Fruit fly (Drosophila melanogaster): ENCODE data around the gene CG42613.

The CG42613 gene

DNA sequence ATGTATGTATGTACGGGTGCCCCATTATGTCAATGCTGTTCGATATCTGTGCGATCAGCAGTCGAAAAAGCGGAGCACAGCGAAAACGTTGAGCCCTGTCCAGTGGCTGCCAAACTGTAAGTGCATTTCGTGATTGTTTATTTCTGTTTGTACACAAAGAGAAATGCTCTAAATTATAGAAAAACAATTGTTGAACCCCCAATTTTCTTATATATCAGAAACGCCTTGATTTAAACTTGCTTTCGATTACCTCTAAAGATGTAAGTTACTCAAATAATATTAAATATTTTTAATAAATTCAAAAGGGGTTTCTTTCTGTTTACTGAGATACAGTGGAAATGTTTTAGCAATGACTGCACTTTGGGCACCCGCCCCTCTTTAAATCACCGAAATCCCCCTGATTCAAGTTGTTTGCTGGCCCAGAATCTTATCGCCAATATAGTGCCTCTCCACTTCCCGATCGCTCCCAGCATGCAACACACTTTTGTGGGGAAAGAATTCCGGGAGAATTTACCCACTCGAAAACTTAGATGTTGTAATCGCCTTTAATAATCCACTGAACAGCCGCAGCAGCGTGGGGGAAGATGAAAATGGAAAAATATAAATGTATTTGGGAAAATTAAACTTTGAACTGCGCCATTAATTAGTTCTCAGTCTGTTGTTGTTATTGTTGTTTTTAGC is 85.9 kb downstream of the CG42613 start (continued):
- no peak for TF ChIP-seq fd64A (GFP tag; optimal IDR thresholded peaks at IDR 0.05)
- TF ChIP-seq CrebB (tag; optimal IDR thresholded peaks at IDR 0.05), result no peak
- no peak for TF ChIP-seq Fer2 (tag; optimal IDR thresholded peaks at IDR 0.05)
- TF ChIP-seq hth (optimal IDR thresholded peaks at IDR 0.05), result no peak
- no peak for TF ChIP-seq Elba2 (GFP tag; optimal IDR thresholded peaks at IDR 0.05)
- TF ChIP-seq ci (GFP tag; IDR thresholded peaks at IDR 0.05), result peak; percentile 78; the same call in 2 of the 3 replicates
- TF ChIP-seq psq (GFP tag; optimal IDR thresholded peaks at IDR 0.05), result no peak
- TF ChIP-seq Optix (GFP tag; IDR thresholded peaks at IDR 0.05), result no peak
- no peak for TF ChIP-seq CG6854 (GFP tag; optimal IDR thresholded peaks at IDR 0.05)
- no peak for TF ChIP-seq CG4707 (GFP tag; optimal IDR thresholded peaks at IDR 0.05)
- TF ChIP-seq CG11093 (GFP tag; IDR thresholded peaks at IDR 0.05), result no peak
- TF ChIP-seq CG7372 (GFP tag; IDR thresholded peaks at IDR 0.05), result no peak
- no peak for TF ChIP-seq CG18764 (GFP tag; optimal IDR thresholded peaks at IDR 0.05)
- TF ChIP-seq CG17829 (tag; optimal IDR thresholded peaks at IDR 0.05), result peak; percentile 53
- peak; percentile 42 for TF ChIP-seq CoRest (tag; optimal IDR thresholded peaks at IDR 0.05)

DNA sequence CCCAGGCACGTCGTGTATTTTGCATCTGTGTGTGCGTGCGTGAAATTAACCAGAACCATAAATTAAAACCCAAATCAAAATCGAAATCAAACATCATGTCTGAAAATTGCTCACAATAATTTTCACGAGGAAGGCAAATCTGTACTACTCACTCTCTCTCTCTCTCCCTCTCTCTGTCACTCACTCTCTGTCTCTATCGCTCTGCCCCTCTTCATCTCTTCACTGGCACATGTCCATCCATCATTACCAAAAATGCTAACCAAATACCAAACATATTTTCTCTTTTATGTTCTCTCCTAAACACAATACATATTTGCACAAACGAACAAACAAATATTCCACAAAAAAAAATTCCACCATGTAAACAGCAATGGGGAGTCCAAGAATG is 86.4 kb downstream of the CG42613 start:
- TF ChIP-seq CHES-1-like (GFP tag; optimal IDR thresholded peaks at IDR 0.05) (no peak), sd (tag; optimal IDR thresholded peaks at IDR 0.05) (peak; percentile 67), sens (GFP tag) (peak; percentile 60), Trl (optimal IDR thresholded peaks at IDR 0.05) (peak in 1 of 2 experiments; percentile 57), Trl (GFP tag; optimal IDR thresholded peaks at IDR 0.05) (no peak), CG11504 (tag; optimal IDR thresholded peaks at IDR 0.05) (no peak)

- TF ChIP-seq ci (GFP tag; IDR thresholded peaks at IDR 0.05), result 0 out of 3 replicates have a peak, but pooled peaks have one; percentile 31
- no peak for TF ChIP-seq br (optimal IDR thresholded peaks at IDR 0.05)
- peak; percentile 85 for TF ChIP-seq CTCF (GFP tag; optimal IDR thresholded peaks at IDR 0.05)
- TF ChIP-seq Vsx1 (GFP tag; optimal IDR thresholded peaks at IDR 0.05), result no peak
- TF ChIP-seq CG15514 (GFP tag; optimal IDR thresholded peaks at IDR 0.05), result peak; percentile 98
- no peak for TF ChIP-seq Ets97D (GFP tag; optimal IDR thresholded peaks at IDR 0.05)
- no peak for TF ChIP-seq Six4 (GFP tag; optimal IDR thresholded peaks at IDR 0.05)
- TF ChIP-seq Dll (GFP tag; IDR thresholded peaks at IDR 0.05; ENCODE audit: partially characterized antibody), result peak; percentile 41; the same call in 1 of the 4 replicates
- no peak for TF ChIP-seq Optix (GFP tag; IDR thresholded peaks at IDR 0.05)
- no peak for TF ChIP-seq CG7357 (GFP tag; IDR thresholded peaks at IDR 0.05)
- TF ChIP-seq ewg (GFP tag; optimal IDR thresholded peaks at IDR 0.05), result peak; percentile 95
- no peak for TF ChIP-seq CG8281 (tag; optimal IDR thresholded peaks at IDR 0.05)
- no peak for TF ChIP-seq CG18476 (GFP tag; optimal IDR thresholded peaks at IDR 0.05)
- no peak for TF ChIP-seq run (tag; optimal IDR thresholded peaks at IDR 0.05)
- TF ChIP-seq CG4360 (GFP tag; IDR thresholded peaks at IDR 0.05), result peak; percentile 87
- no peak for TF ChIP-seq pan (optimal IDR thresholded peaks at IDR 0.05)
- no peak for TF ChIP-seq pan (GFP tag; optimal IDR thresholded peaks at IDR 0.05 in 1 of 2, IDR thresholded peaks at IDR 0.05 in 1 of 2)
- TF ChIP-seq Dref (GFP tag; IDR thresholded peaks at IDR 0.05), result no peak
- no peak for TF ChIP-seq disco-r (GFP tag; optimal IDR thresholded peaks at IDR 0.05)
- no peak for TF ChIP-seq Atf3 (GFP tag; optimal IDR thresholded peaks at IDR 0.05)
- TF ChIP-seq CG12071 (GFP tag; optimal IDR thresholded peaks at IDR 0.05), result no peak
- TF ChIP-seq CG11456 (GFP tag; IDR thresholded peaks at IDR 0.05), result no peak
- no peak for TF ChIP-seq dm (GFP tag; optimal IDR thresholded peaks at IDR 0.05)
- no peak for TF ChIP-seq CG15011 (GFP tag; optimal IDR thresholded peaks at IDR 0.05)
- no peak for TF ChIP-seq Taf1 (GFP tag; IDR thresholded peaks at IDR 0.05)
- TF ChIP-seq CG13296 (GFP tag; optimal IDR thresholded peaks at IDR 0.05), result no peak
- no peak for TF ChIP-seq slou (GFP tag; optimal IDR thresholded peaks at IDR 0.05)
- TF ChIP-seq ato (GFP tag; IDR thresholded peaks at IDR 0.05; ENCODE audit: partially characterized antibody), result no peak
- no peak for TF ChIP-seq Ssrp (tag; optimal IDR thresholded peaks at IDR 0.05)
- TF ChIP-seq E2f2 (GFP tag; IDR thresholded peaks at IDR 0.05), result peak; percentile 64
Measured at dm6 chr3R:19017318-19018043, 88.5 kb downstream of the CG42613 start.
